Fruit fly (Drosophila melanogaster) Kc167 (cell line): ENCODE data around the gene CG17118.

Source experiments
- Myc ChIP-seq: fragments of >200 bp; optimal IDR thresholded peaks from 2 replicates; lab custom pipeline; 2017; ENCODE audit warnings: missing external identifiers
- psq ChIP-seq: fragments of >200 bp; optimal IDR thresholded peaks from 2 replicates; lab custom pipeline; 2017; ENCODE audit warnings: missing external identifiers
- ttk ChIP-seq: sonication (Bioruptor generic); optimal IDR thresholded peaks from 2 replicates; lab custom pipeline; 2017; ENCODE audit warnings: missing external identifiers

DNA sequence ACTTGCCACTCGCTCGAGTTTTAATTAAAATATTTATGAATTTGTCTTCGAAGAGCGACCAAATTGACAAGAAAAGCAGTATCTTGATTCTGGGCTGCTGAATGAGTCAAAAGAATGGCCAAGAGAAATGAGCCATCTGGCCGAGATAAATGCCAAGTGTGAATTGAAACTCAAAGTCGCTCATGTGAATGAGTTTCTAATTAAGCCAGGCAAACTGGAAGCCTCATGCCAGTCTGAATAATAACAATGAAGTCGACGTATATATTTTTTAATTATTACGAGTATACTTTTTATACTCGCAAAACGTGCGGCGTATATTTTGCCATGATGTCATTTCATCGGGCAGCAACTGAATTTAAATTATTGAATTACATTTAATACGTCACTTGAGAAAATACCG is 20.7 kb upstream of the CG17118 start, which contains the start of gene Lip2:
- TF ChIP-seq psq, result no peak
- no peak for TF ChIP-seq ttk (lab: Kevin White, UChicago)
- no peak for TF ChIP-seq Myc
